Fruit fly (Drosophila melanogaster) whole organism, embryonic: Measurements from ENCODE around the gene beag.
A peak's percentile ranks its signal among the peaks of the same experiment; 100 is the strongest.

ENCODE experiments used
- BEAF-32 ChIP-seq: fragments of 200-800 bp; sonication (Bioruptor generic); optimal IDR thresholded peaks from 3 replicates; lab custom pipeline; 2017; ENCODE audit warnings: missing biosample characterization, missing genetic modification characterization, mild to moderate bottlenecking, moderate library complexity, missing genetic modification reagents
- C15 ChIP-seq: fragments of 200-800 bp; sonication (Bioruptor generic); IDR thresholded peaks from 3 replicates; pipeline ENCODE4 v1.3.6; 2022; ENCODE audit warnings: missing biosample characterization, missing genetic modification characterization
- CG10267 ChIP-seq: fragments of 200-800 bp; sonication (Bioruptor generic); optimal IDR thresholded peaks from 2 replicates; lab custom pipeline; 2018; ENCODE audit warnings: missing biosample characterization, mild to moderate bottlenecking, missing genetic modification characterization, moderate library complexity
- CG11085 ChIP-seq: fragments of 200-800 bp; sonication (Bioruptor generic); IDR thresholded peaks from 2 replicates; pipeline ENCODE4 v1.3.6; 2022; ENCODE audit warnings: missing biosample characterization, missing genetic modification characterization
- CG11696 ChIP-seq: fragments of 200-800 bp; sonication (Bioruptor generic); IDR thresholded peaks from 2 replicates; pipeline ENCODE4 v1.3.6; 2022; ENCODE audit warnings: missing biosample characterization, missing genetic modification characterization
- CG12104 ChIP-seq: fragments of 200-800 bp; sonication (Bioruptor generic); optimal IDR thresholded peaks from 3 replicates; lab custom pipeline; 2016; ENCODE audit warnings: missing biosample characterization, missing genetic modification characterization
- CG12299 ChIP-seq: fragments of 200-800 bp; sonication (Bioruptor generic); optimal IDR thresholded peaks from 2 replicates; lab custom pipeline; 2018; ENCODE audit warnings: missing biosample characterization, mild to moderate bottlenecking, missing genetic modification characterization
- CG13123 ChIP-seq: fragments of 200-800 bp; sonication (Bioruptor generic); optimal IDR thresholded peaks from 2 replicates; lab custom pipeline; 2016; ENCODE audit warnings: missing biosample characterization, missing genetic modification characterization
- CG14710 ChIP-seq: fragments of 200-800 bp; sonication (Bioruptor generic); optimal IDR thresholded peaks from 3 replicates; lab custom pipeline; 2019; ENCODE audit warnings: missing biosample characterization, mild to moderate bottlenecking, missing genetic modification characterization, moderate library complexity
- CG15479 ChIP-seq: fragments of 200-800 bp; sonication (Bioruptor generic); optimal IDR thresholded peaks from 3 replicates; lab custom pipeline; 2019; ENCODE audit warnings: missing biosample characterization, mild to moderate bottlenecking, missing genetic modification characterization, moderate library complexity
- CG1602 ChIP-seq: fragments of 200-800 bp; sonication (Bioruptor generic); optimal IDR thresholded peaks from 3 replicates; lab custom pipeline; 2016; ENCODE audit warnings: missing biosample characterization, missing genetic modification characterization
- CG17361 ChIP-seq: fragments of 200-800 bp; sonication (Bioruptor generic); IDR thresholded peaks from 3 replicates; pipeline ENCODE4 v1.3.6; 2022; ENCODE audit warnings: missing biosample characterization, missing genetic modification characterization
- CG17568 ChIP-seq: fragments of 200-800 bp; sonication (Bioruptor generic); optimal IDR thresholded peaks from 2 replicates; lab custom pipeline; 2018; ENCODE audit warnings: missing biosample characterization, mild to moderate bottlenecking, missing genetic modification characterization, moderate library complexity
- CG17829 ChIP-seq: fragments of 200-800 bp; optimal IDR thresholded peaks from 2 replicates; lab custom pipeline; 2019; ENCODE audit warnings: missing biosample characterization, mild to moderate bottlenecking, missing genetic modification characterization, moderate library complexity
- CG2875 ChIP-seq: fragments of 200-800 bp; sonication (Bioruptor generic); optimal IDR thresholded peaks from 2 replicates; lab custom pipeline; 2017; ENCODE audit warnings: missing biosample characterization, mild to moderate bottlenecking, missing genetic modification characterization, missing genetic modification reagents
- CG3065 ChIP-seq: fragments of 200-800 bp; sonication (Bioruptor generic); optimal IDR thresholded peaks from 2 replicates; lab custom pipeline; 2016; ENCODE audit warnings: missing biosample characterization, missing genetic modification characterization
- CG6272 ChIP-seq: fragments of 200-800 bp; sonication (Bioruptor generic); IDR thresholded peaks from 2 replicates; pipeline ENCODE4 v1.3.6; 2022; ENCODE audit warnings: missing biosample characterization, missing genetic modification characterization
- CG8359 ChIP-seq: fragments of 200-800 bp; sonication (Bioruptor generic); optimal IDR thresholded peaks from 2 replicates; lab custom pipeline; 2017; ENCODE audit warnings: missing biosample characterization, mild to moderate bottlenecking, missing genetic modification characterization, borderline replicate concordance
- CG8478 ChIP-seq: fragments of >200 bp; optimal IDR thresholded peaks from 2 replicates; lab custom pipeline; 2018
- CG9215 ChIP-seq: fragments of 200-800 bp; sonication (Bioruptor generic); IDR thresholded peaks from 2 replicates; pipeline ENCODE4 v1.3.6; 2022; ENCODE audit warnings: missing biosample characterization, missing genetic modification characterization
- CG9437 ChIP-seq: fragments of 200-800 bp; sonication (Bioruptor generic); optimal IDR thresholded peaks from 2 replicates; lab custom pipeline; 2018; ENCODE audit warnings: missing biosample characterization, mild to moderate bottlenecking, missing genetic modification characterization
- CG9817 ChIP-seq: fragments of 200-800 bp; sonication (Bioruptor generic); optimal IDR thresholded peaks from 2 replicates; lab custom pipeline; 2018; ENCODE audit warnings: missing biosample characterization, mild to moderate bottlenecking, missing genetic modification characterization, moderate library complexity
- CHES-1-like ChIP-seq: fragments of 200-800 bp; sonication (Bioruptor generic); optimal IDR thresholded peaks from 2 replicates; lab custom pipeline; 2016; ENCODE audit warnings: missing biosample characterization, missing genetic modification characterization
- CkIIα-i1 ChIP-seq: fragments of 200-800 bp; sonication (Bioruptor generic); IDR thresholded peaks from 2 replicates; pipeline ENCODE4 v1.3.6; 2022; ENCODE audit warnings: missing biosample characterization, missing genetic modification characterization
- Dek ChIP-seq: fragments of 200-800 bp; sonication (Bioruptor generic); optimal IDR thresholded peaks from 3 replicates; lab custom pipeline; 2019; ENCODE audit warnings: missing biosample characterization, mild to moderate bottlenecking, missing genetic modification characterization, moderate library complexity
- Gsc ChIP-seq: fragments of 200-800 bp; sonication (Bioruptor generic); IDR thresholded peaks from 2 replicates; pipeline ENCODE4 v1.3.6; 2022; ENCODE audit warnings: missing biosample characterization, missing genetic modification characterization
- Gug ChIP-seq: fragments of 200-800 bp; sonication (Bioruptor generic); IDR thresholded peaks from 4 replicates; pipeline ENCODE4 v1.3.6; 2022; ENCODE audit warnings: missing biosample characterization, missing genetic modification characterization
- Nf-YA ChIP-seq: fragments of 200-800 bp; sonication (Bioruptor generic); IDR thresholded peaks from 2 replicates; pipeline ENCODE4 v1.3.6; 2022; ENCODE audit warnings: missing biosample characterization, missing genetic modification characterization
- Ravus ChIP-seq: fragments of 200-800 bp; sonication (Bioruptor generic); IDR thresholded peaks from 2 replicates; pipeline ENCODE4 v1.3.6; 2022; ENCODE audit warnings: missing biosample characterization, missing genetic modification characterization
- Scr ChIP-seq: fragments of 200-800 bp; sonication (Bioruptor generic); IDR thresholded peaks from 2 replicates; pipeline ENCODE4 v1.3.6; 2022; ENCODE audit warnings: missing biosample characterization, missing genetic modification characterization; ENCODE audit not compliant: partially characterized antibody
- bcd ChIP-seq: fragments of 200-800 bp; sonication (Bioruptor generic); optimal IDR thresholded peaks from 2 replicates; lab custom pipeline; 2017; ENCODE audit warnings: missing biosample characterization, mild to moderate bottlenecking, missing genetic modification characterization
- chm ChIP-seq: fragments of 200-800 bp; sonication (Bioruptor generic); IDR thresholded peaks from 2 replicates; pipeline ENCODE4 v1.3.6; 2022; ENCODE audit warnings: missing biosample characterization, missing genetic modification characterization
- da ChIP-seq: fragments of 200-800 bp; sonication (Bioruptor generic); optimal IDR thresholded peaks from 2 replicates; lab custom pipeline; 2016; ENCODE audit warnings: missing biosample characterization, missing genetic modification characterization
- dati ChIP-seq: fragments of 200-800 bp; sonication (Bioruptor generic); IDR thresholded peaks from 2 replicates; pipeline ENCODE4 v1.3.6; 2022; ENCODE audit warnings: missing biosample characterization, missing genetic modification characterization
- dmrt11E ChIP-seq: fragments of 200-800 bp; sonication (Bioruptor generic); optimal IDR thresholded peaks from 3 replicates; lab custom pipeline; 2018; ENCODE audit warnings: missing biosample characterization, mild to moderate bottlenecking, missing genetic modification characterization, moderate library complexity
- ewg ChIP-seq: fragments of 200-800 bp; sonication (Bioruptor generic); optimal IDR thresholded peaks from 3 replicates; lab custom pipeline; 2017; ENCODE audit warnings: mild to moderate bottlenecking, missing biosample characterization, missing genetic modification reagents, missing genetic modification characterization
- eyg ChIP-seq: fragments of 200-800 bp; sonication (Bioruptor generic); optimal IDR thresholded peaks from 3 replicates; lab custom pipeline; 2016; ENCODE audit warnings: missing biosample characterization, missing genetic modification characterization
- fd64A ChIP-seq: fragments of 200-800 bp; sonication (Bioruptor generic); optimal IDR thresholded peaks from 3 replicates; lab custom pipeline; 2018; ENCODE audit warnings: missing biosample characterization, mild to moderate bottlenecking, missing genetic modification characterization
- fd96Cb ChIP-seq: fragments of 200-800 bp; sonication (Bioruptor generic); optimal IDR thresholded peaks from 2 replicates; lab custom pipeline; 2018; ENCODE audit warnings: missing biosample characterization, mild to moderate bottlenecking, missing genetic modification characterization, moderate library complexity
- kni ChIP-seq: fragments of 200-800 bp; sonication (Bioruptor generic); optimal IDR thresholded peaks from 3 replicates; lab custom pipeline; 2017; ENCODE audit warnings: mild to moderate bottlenecking, missing biosample characterization, missing genetic modification reagents, missing genetic modification characterization
- lilli ChIP-seq: fragments of 200-800 bp; sonication (Bioruptor generic); optimal IDR thresholded peaks from 3 replicates; lab custom pipeline; 2016; ENCODE audit warnings: missing biosample characterization, missing genetic modification characterization
- nerfin-2 ChIP-seq: fragments of 200-800 bp; sonication (Bioruptor generic); IDR thresholded peaks from 2 replicates; pipeline ENCODE4 v1.3.6; 2022; ENCODE audit warnings: missing biosample characterization, missing genetic modification characterization; ENCODE audit not compliant: partially characterized antibody
- pita ChIP-seq: fragments of 200-800 bp; sonication (Bioruptor generic); optimal IDR thresholded peaks from 2 replicates; lab custom pipeline; 2017; ENCODE audit warnings: missing biosample characterization, mild to moderate bottlenecking, missing genetic modification characterization
- pnt ChIP-seq: fragments of 200-800 bp; sonication (Bioruptor generic); optimal IDR thresholded peaks from 3 replicates; lab custom pipeline; 2016; ENCODE audit warnings: missing biosample characterization, missing genetic modification characterization
- salm ChIP-seq: fragments of 200-800 bp; sonication (Bioruptor generic); optimal IDR thresholded peaks from 2 replicates; lab custom pipeline; 2018; ENCODE audit warnings: missing biosample characterization, mild to moderate bottlenecking, missing genetic modification characterization
- seq ChIP-seq: fragments of 200-800 bp; sonication (Bioruptor generic); IDR thresholded peaks from 2 replicates; pipeline ENCODE4 v1.3.6; 2022; ENCODE audit warnings: missing biosample characterization, missing genetic modification characterization
- sisA ChIP-seq: fragments of 200-800 bp; sonication (Bioruptor generic); IDR thresholded peaks from 2 replicates; pipeline ENCODE4 v1.3.6; 2022; ENCODE audit warnings: missing biosample characterization, missing genetic modification characterization
- tio ChIP-seq: fragments of 200-800 bp; sonication (Bioruptor generic); optimal IDR thresholded peaks from 2 replicates; lab custom pipeline; 2017; ENCODE audit warnings: missing biosample characterization, missing genetic modification characterization, inconsistent platforms
- unpg ChIP-seq: fragments of 200-800 bp; sonication (Bioruptor generic); optimal IDR thresholded peaks from 3 replicates; lab custom pipeline; 2018; ENCODE audit warnings: missing biosample characterization, mild to moderate bottlenecking, missing genetic modification characterization, moderate library complexity
- vvl ChIP-seq: fragments of 200-800 bp; sonication (Bioruptor generic); IDR thresholded peaks from 2 replicates; pipeline ENCODE4 v1.3.6; 2022; ENCODE audit warnings: missing biosample characterization, missing genetic modification characterization
- wor ChIP-seq: fragments of 200-800 bp; sonication (Bioruptor generic); IDR thresholded peaks from 2 replicates; pipeline ENCODE4 v1.3.6; 2022; ENCODE audit warnings: missing biosample characterization, missing genetic modification characterization

Gene beag

dm6 chr3R:9057398-9058058 lies 7.3 kb downstream of the beag start (continued):
- TF ChIP-seq C15 (GFP tag; lab: Robert Waterston, UW) (no peak), CG3065 (GFP tag; lab: Kevin White, UChicago) (peak; percentile 81), Ravus (GFP tag; lab: Robert Waterston, UW) (no peak), tio (GFP tag; lab: Kevin White, UChicago) (peak; percentile 95), CG11085 (GFP tag; lab: Robert Waterston, UW) (no peak), dmrt11E (peak; percentile 98), pnt (no peak), kni (GFP tag; lab: Kevin White, UChicago) (peak; percentile 96), CG9215 (no peak), fd96Cb (tag; lab: Kevin White, UChicago) (peak; percentile 98), CG9437 (peak; percentile 95), CG8478 (lab: Kevin White, UChicago) (no peak), salm (tag; lab: Kevin White, UChicago) (peak; percentile 98), CG15479 (peak; percentile 86), vvl (no peak), Scr (GFP tag; lab: Robert Waterston, UW) (no peak), CHES-1-like (peak; percentile 61), CG17568 (no peak), BEAF-32 (GFP tag; lab: Kevin White, UChicago) (peak; percentile 82), dati (GFP tag; lab: Robert Waterston, UW) (no peak), CG8359 (GFP tag; lab: Kevin White, UChicago) (peak; percentile 87), CkIIα-i1 (GFP tag; lab: Robert Waterston, UW) (no peak), CG12104 (GFP tag; lab: Kevin White, UChicago) (peak; percentile 99), CG17829 (tag; lab: Kevin White, UChicago) (peak; percentile 99), pita (GFP tag; lab: Kevin White, UChicago) (no peak), bcd (GFP tag; lab: Kevin White, UChicago) (peak; percentile 97), wor (GFP tag; lab: Robert Waterston, UW) (no peak), CG11696 (no peak), Gsc (GFP tag; lab: Robert Waterston, UW) (no peak), Gug (GFP tag; lab: Robert Waterston, UW) (peak; percentile 70), CG1602 (peak; percentile 92), CG14710 (tag; lab: Kevin White, UChicago) (peak; percentile 98), chm (no peak), da (GFP tag; lab: Kevin White, UChicago) (peak; percentile 10), sisA (GFP tag; lab: Robert Waterston, UW) (no peak), Dek (tag; lab: Kevin White, UChicago) (peak; percentile 98), unpg (GFP tag; lab: Kevin White, UChicago) (peak; percentile 98), CG6272 (GFP tag; lab: Robert Waterston, UW) (peak; percentile 89), CG17361 (GFP tag; lab: Robert Waterston, UW) (no peak), ewg (GFP tag; lab: Kevin White, UChicago) (peak; percentile 81), nerfin-2 (GFP tag; lab: Robert Waterston, UW) (no peak), CG9817 (tag; lab: Kevin White, UChicago) (peak; percentile 97), Nf-YA (GFP tag; lab: Robert Waterston, UW) (no peak), lilli (GFP tag; lab: Kevin White, UChicago) (peak; percentile 91), CG13123 (GFP tag; lab: Kevin White, UChicago) (peak; percentile 93), CG10267 (peak; percentile 98), eyg (GFP tag; lab: Kevin White, UChicago) (no peak), CG12299 (tag; lab: Kevin White, UChicago) (peak; percentile 97), CG2875 (GFP tag; lab: Kevin White, UChicago) (peak; percentile 94), fd64A (GFP tag; lab: Kevin White, UChicago) (peak; percentile 67), seq (GFP tag; lab: Robert Waterston, UW) (no peak)
